Fruit fly (Drosophila melanogaster) whole organism, embryonic: ENCODE data around the gene Oatp26F.

Experiments
- CG12104 ChIP-seq: fragments of 200-800 bp; sonication (Bioruptor generic); optimal IDR thresholded peaks from 3 replicates; lab custom pipeline; 2016; ENCODE audit warnings: missing biosample characterization, missing genetic modification characterization
- CG17361 ChIP-seq: fragments of 200-800 bp; sonication (Bioruptor generic); IDR thresholded peaks from 3 replicates; pipeline ENCODE4 v1.3.6; 2022; ENCODE audit warnings: missing biosample characterization, missing genetic modification characterization
- Dek ChIP-seq: fragments of 200-800 bp; sonication (Bioruptor generic); optimal IDR thresholded peaks from 3 replicates; lab custom pipeline; 2019; ENCODE audit warnings: missing biosample characterization, mild to moderate bottlenecking, missing genetic modification characterization, moderate library complexity
- Nf-YA ChIP-seq: fragments of 200-800 bp; sonication (Bioruptor generic); IDR thresholded peaks from 2 replicates; pipeline ENCODE4 v1.3.6; 2022; ENCODE audit warnings: missing biosample characterization, missing genetic modification characterization
- Oli ChIP-seq: fragments of 200-800 bp; sonication (Bioruptor generic); optimal IDR thresholded peaks from 2 replicates; lab custom pipeline; 2018; ENCODE audit warnings: missing biosample characterization, mild to moderate bottlenecking, missing genetic modification characterization, moderate library complexity
- chif ChIP-seq, 2 experiments: fragments of 200-800 bp; sonication (Bioruptor generic); optimal IDR thresholded peaks; 3 replicates each; lab custom pipeline; 2016; ENCODE audit warnings: missing biosample characterization in 2 of 2, missing genetic modification characterization in 2 of 2
- dm ChIP-seq: fragments of 200-800 bp; sonication (Bioruptor generic); optimal IDR thresholded peaks from 3 replicates; lab custom pipeline; 2016; ENCODE audit warnings: missing biosample characterization, missing genetic modification characterization
- pan ChIP-seq, 4 experiments: fragments of >200 bp in 3 of 4; fragments of 200-800 bp in 1 of 4; sonication (Bioruptor generic) in 1 of 4; optimal IDR thresholded peaks in 3 of 4; IDR thresholded peaks in 1 of 4; 2 replicates each; pipeline versions ENCODE4 v1.3.6 to Lab custom; 2017 to 2022; ENCODE audit warnings: missing biosample characterization in 2 of 4, missing genetic modification characterization in 2 of 4, mixed read lengths in 1 of 4

- TF ChIP-seq Nf-YA (GFP tag; lab: Robert Waterston, UW) (no peak), Oli (no peak), dm (GFP tag; lab: Kevin White, UChicago) (no peak), pan (optimal IDR thresholded peaks at IDR 0.05; lab: Kevin White, UChicago) (no peak), pan (GFP tag; optimal IDR thresholded peaks at IDR 0.05 in 1 of 2, IDR thresholded peaks at IDR 0.05 in 1 of 2) (no peak), chif (GFP tag; optimal IDR thresholded peaks at IDR 0.05; lab: Kevin White, UChicago) (no peak), Dek (no peak), CG12104 (GFP tag; lab: Kevin White, UChicago) (no peak), CG17361 (GFP tag; lab: Robert Waterston, UW) (no peak)
Measured at dm6 chr2L:6613156-6613555, 19.1 kb downstream of the Oatp26F start.
